Worm (Caenorhabditis elegans): ENCODE results near the gene srw-59.
"Not testable (repeated sequence)": the region's sequence is repeated elsewhere in the genome, so short reads cannot be mapped to it uniquely, and the experiment has no call there.

ce11 chrV:15991850-15992249, 41.0 kb upstream of the srw-59 start, which contains the start of gene C06C6.7:
- TF ChIP-seq nhr-237 (tag; optimal IDR thresholded peaks at IDR 0.05); mdl-1 (tag; optimal IDR thresholded peaks at IDR 0.05); nhr-10 (tag; optimal IDR thresholded peaks at IDR 0.05); lin-15B (tag; optimal IDR thresholded peaks at IDR 0.05); snpc-4 (tag; optimal IDR thresholded peaks at IDR 0.05); nhr-11 (tag; optimal IDR thresholded peaks at IDR 0.05); F10B5.3 (tag; optimal IDR thresholded peaks at IDR 0.05); unc-39 (tag; optimal IDR thresholded peaks at IDR 0.05); zag-1 (tag; optimal IDR thresholded peaks at IDR 0.05); egl-27 (tag; optimal IDR thresholded peaks at IDR 0.05); cey-2 (tag; optimal IDR thresholded peaks at IDR 0.05; ENCODE audit: borderline replicate concordance, insufficient read depth); lsy-2 (tag; optimal IDR thresholded peaks at IDR 0.05); spr-1 (tag; optimal IDR thresholded peaks at IDR 0.05); F44E2.7 (GFP tag; IDR thresholded peaks at IDR 0.05): not testable (repeated sequence)
